Fruit fly (Drosophila melanogaster) whole organism, adult: ENCODE measurements around the gene CG15040.

Experiments used
- CG12768 ChIP-seq: fragments of 200-800 bp; sonication (Bioruptor generic); optimal IDR thresholded peaks from 2 replicates; lab custom pipeline; 2017; ENCODE audit warnings: missing biosample characterization, missing genetic modification characterization, mild to moderate bottlenecking, moderate library complexity, missing genetic modification reagents
- CG1620 ChIP-seq: fragments of 200-800 bp; sonication (Bioruptor generic); optimal IDR thresholded peaks from 2 replicates; lab custom pipeline; 2016; ENCODE audit warnings: missing biosample characterization, missing genetic modification characterization
- CG33017 ChIP-seq: fragments of 200-800 bp; sonication (Bioruptor generic); optimal IDR thresholded peaks from 2 replicates; lab custom pipeline; 2018; ENCODE audit warnings: missing biosample characterization, mild to moderate bottlenecking, missing genetic modification characterization, moderate library complexity
- CG5204 ChIP-seq: fragments of 200-800 bp; sonication (Bioruptor generic); optimal IDR thresholded peaks from 2 replicates; lab custom pipeline; 2016; ENCODE audit warnings: missing biosample characterization, missing genetic modification characterization
- CG7045 ChIP-seq: fragments of 200-800 bp; sonication (Bioruptor generic); optimal IDR thresholded peaks from 2 replicates; lab custom pipeline; 2017; ENCODE audit warnings: missing biosample characterization, mild to moderate bottlenecking, missing genetic modification characterization
- CG7101 ChIP-seq: fragments of 200-800 bp; sonication (Bioruptor generic); optimal IDR thresholded peaks from 2 replicates; lab custom pipeline; 2018; ENCODE audit warnings: missing biosample characterization, mild to moderate bottlenecking, missing genetic modification characterization, moderate library complexity
- Crg-1 ChIP-seq: fragments of 200-800 bp; sonication (Bioruptor generic); optimal IDR thresholded peaks from 2 replicates; lab custom pipeline; 2016; ENCODE audit warnings: missing biosample characterization, missing genetic modification characterization
- Mnt ChIP-seq: fragments of 200-800 bp; sonication (Bioruptor generic); optimal IDR thresholded peaks from 2 replicates; lab custom pipeline; 2016; ENCODE audit warnings: missing biosample characterization, mild to moderate bottlenecking, missing genetic modification characterization
- kay ChIP-seq: fragments of 200-800 bp; sonication (Bioruptor generic); peaks from one replicate; lab custom pipeline; 2016; ENCODE audit warnings: missing biosample characterization, missing genetic modification characterization, borderline replicate concordance
- ovo ChIP-seq: fragments of 200-800 bp; sonication (Bioruptor generic); optimal IDR thresholded peaks from 2 replicates; lab custom pipeline; 2016; ENCODE audit warnings: missing biosample characterization, missing genetic modification characterization
- tj ChIP-seq: fragments of 200-800 bp; sonication (Bioruptor generic); optimal IDR thresholded peaks from 3 replicates; lab custom pipeline; 2017; ENCODE audit warnings: missing biosample characterization, mild to moderate bottlenecking, missing genetic modification characterization, moderate library complexity
- toe ChIP-seq: fragments of 200-800 bp; sonication (Bioruptor generic); optimal IDR thresholded peaks from 2 replicates; lab custom pipeline; 2016; ENCODE audit warnings: missing biosample characterization, missing genetic modification characterization

The CG15040 gene

dm6 chrX:18558583-18558982 lies 58.8 kb downstream of the CG15040 start:
- TF ChIP-seq CG7045 (GFP tag; lab: Kevin White, UChicago) = no peak
- TF ChIP-seq tj (GFP tag; lab: Kevin White, UChicago) = no peak
- TF ChIP-seq CG1620 (GFP tag; lab: Kevin White, UChicago) = no peak
- no peak for TF ChIP-seq CG12768 (GFP tag; lab: Kevin White, UChicago)
- no peak for TF ChIP-seq CG7101 (tag; lab: Kevin White, UChicago)
- no peak for TF ChIP-seq Mnt
- no peak for TF ChIP-seq Crg-1 (GFP tag; lab: Kevin White, UChicago)
- TF ChIP-seq CG5204 (GFP tag; lab: Kevin White, UChicago) = no peak
- no peak for TF ChIP-seq toe
- TF ChIP-seq kay = no peak
- TF ChIP-seq ovo (GFP tag; lab: Kevin White, UChicago) = no peak
- TF ChIP-seq CG33017 (tag; lab: Kevin White, UChicago) = no peak
